Fruit fly (Drosophila melanogaster): Measurements from ENCODE around the gene CG11755.
A peak's percentile ranks its signal among the peaks of the same experiment; 100 is the strongest.

Gene CG11755

DNA sequence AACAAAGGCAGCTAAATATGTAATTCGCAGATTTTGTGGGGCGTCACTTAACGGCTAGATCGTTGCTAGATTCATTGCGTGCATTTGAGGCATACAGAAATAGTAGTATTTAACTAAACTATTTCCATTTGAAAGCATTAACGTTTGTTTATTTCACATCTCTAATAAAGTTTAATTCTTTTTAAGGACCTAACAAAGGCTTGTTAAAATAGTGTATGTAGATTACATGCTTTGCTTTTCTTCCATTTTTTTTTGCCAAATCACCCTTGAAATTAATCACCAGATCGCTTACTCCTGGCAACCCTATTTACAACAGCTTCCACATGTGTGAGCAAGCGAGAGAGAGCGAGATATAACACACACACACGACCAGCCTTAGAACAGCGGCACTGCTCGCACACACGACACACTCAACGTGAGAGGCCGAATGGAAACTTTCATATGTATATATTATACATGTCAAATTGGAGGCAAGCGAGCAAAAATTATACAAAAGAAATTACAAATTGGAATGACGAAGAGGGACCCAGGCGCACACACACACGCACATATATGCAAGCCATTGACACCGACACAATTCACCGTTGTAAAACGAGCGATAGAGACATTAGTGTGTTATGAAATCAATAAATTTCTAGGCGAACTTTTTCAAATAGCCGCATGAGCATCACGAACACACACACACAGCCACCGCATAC lies 17.4 kb upstream of the CG11755 start (continued):
- TF ChIP-seq Lpt (GFP tag; optimal IDR thresholded peaks at IDR 0.05) (no peak), ssp (GFP tag; IDR thresholded peaks at IDR 0.05) (no peak), CG12236 (GFP tag; optimal IDR thresholded peaks at IDR 0.05) (no peak), croc (GFP tag; conservative IDR thresholded peaks at IDR 0.05) (no peak), CG7556 (GFP tag; optimal IDR thresholded peaks at IDR 0.05) (peak; percentile 59), hb (GFP tag; IDR thresholded peaks at IDR 0.05; ENCODE audit: partially characterized antibody) (no peak), crp (GFP tag; optimal IDR thresholded peaks at IDR 0.05) (peak in 1 of 2 experiments; percentile 8), Stat92E (GFP tag; optimal IDR thresholded peaks at IDR 0.05) (no peak), CrebB (tag; optimal IDR thresholded peaks at IDR 0.05) (no peak), CG15269 (tag; optimal IDR thresholded peaks at IDR 0.05) (peak; percentile 72), CG7963 (GFP tag; IDR thresholded peaks at IDR 0.05; ENCODE audit: partially characterized antibody) (no peak), Atf-2 (GFP tag; optimal IDR thresholded peaks at IDR 0.05) (no peak), slou (GFP tag; optimal IDR thresholded peaks at IDR 0.05) (peak; percentile 32), CG1603 (tag; optimal IDR thresholded peaks at IDR 0.05) (peak; percentile 45), Deaf1 (tag; optimal IDR thresholded peaks at IDR 0.05) (peak; percentile 76), gcm (GFP tag; optimal IDR thresholded peaks at IDR 0.05) (no peak), ham (GFP tag; IDR thresholded peaks at IDR 0.05) (no peak), fd102C (GFP tag; optimal IDR thresholded peaks at IDR 0.05) (no peak), corto (GFP tag; optimal IDR thresholded peaks at IDR 0.05) (no peak), dmrt99B (tag; optimal IDR thresholded peaks at IDR 0.05) (peak; percentile 72), Lim3 (GFP tag; IDR thresholded peaks at IDR 0.05) (no peak), Dek (tag; optimal IDR thresholded peaks at IDR 0.05) (peak; percentile 63), CG11560 (tag; IDR thresholded peaks at IDR 0.05) (no peak), Atf6 (GFP tag; IDR thresholded peaks at IDR 0.05) (peak; percentile 73), CG11695 (GFP tag; IDR thresholded peaks at IDR 0.05) (peak; percentile 58; the same call in 2 of the 3 replicates), CG11247 (GFP tag; IDR thresholded peaks at IDR 0.05) (no peak), CG10979 (tag; optimal IDR thresholded peaks at IDR 0.05) (peak; percentile 53), kah (GFP tag; optimal IDR thresholded peaks at IDR 0.05) (peak; percentile 41), cg (GFP tag; optimal IDR thresholded peaks at IDR 0.05) (peak; percentile 96), chm (GFP tag; IDR thresholded peaks at IDR 0.05) (peak; percentile 72), amos (GFP tag; IDR thresholded peaks at IDR 0.05; ENCODE audit: partially characterized antibody) (peak; percentile 21; the same call in 1 of the 2 replicates), CG15479 (GFP tag; optimal IDR thresholded peaks at IDR 0.05) (no peak), sima (GFP tag; optimal IDR thresholded peaks at IDR 0.05) (no peak), CG16863 (GFP tag; optimal IDR thresholded peaks at IDR 0.05) (no peak), CG2129 (GFP tag; IDR thresholded peaks at IDR 0.05; ENCODE audit: partially characterized antibody) (no peak), sr (GFP tag; IDR thresholded peaks at IDR 0.05) (no peak), trh (GFP tag; optimal IDR thresholded peaks at IDR 0.05) (peak; percentile 4), chif (GFP tag; optimal IDR thresholded peaks at IDR 0.05) (peak; percentile 20 to 42), lmd (GFP tag; IDR thresholded peaks at IDR 0.05) (peak; percentile 23; the same call in 1 of the 2 replicates), tll (GFP tag; optimal IDR thresholded peaks at IDR 0.05) (no peak), CG3995 (GFP tag; optimal IDR thresholded peaks at IDR 0.05) (peak; percentile 85), CG3726 (GFP tag; IDR thresholded peaks at IDR 0.05) (no peak), CG1233 (GFP tag; optimal IDR thresholded peaks at IDR 0.05) (peak; percentile 53), NfI (GFP tag; optimal IDR thresholded peaks at IDR 0.05) (peak; percentile 63), CG17912 (GFP tag; optimal IDR thresholded peaks at IDR 0.05) (peak; percentile 59), cas (GFP tag; IDR thresholded peaks at IDR 0.05) (0 out of 2 replicates have a peak, but pooled peaks have one; percentile 56), Ravus (GFP tag; IDR thresholded peaks at IDR 0.05) (no peak), Doc2 (GFP tag; IDR thresholded peaks at IDR 0.05) (no peak), Dll (GFP tag; IDR thresholded peaks at IDR 0.05; ENCODE audit: partially characterized antibody) (no peak)

All from whole organism, embryonic.